Fruit fly (Drosophila melanogaster) whole organism, wandering third instar larva: ENCODE measurements around the gene CG31913.

Experiments used
- CG32264 ChIP-seq: fragments of 200-800 bp; sonication (Bioruptor generic); optimal IDR thresholded peaks from 2 replicates; lab custom pipeline; 2016; ENCODE audit warnings: missing biosample characterization, missing genetic modification characterization
- CG9705 ChIP-seq: fragments of 200-800 bp; sonication (Bioruptor generic); optimal IDR thresholded peaks from 2 replicates; lab custom pipeline; 2018; ENCODE audit warnings: missing biosample characterization, mild to moderate bottlenecking, missing genetic modification characterization
- HLH106 ChIP-seq: fragments of 200-800 bp; optimal IDR thresholded peaks from 3 replicates; lab custom pipeline; 2019; ENCODE audit warnings: missing biosample characterization, mild to moderate bottlenecking, missing genetic modification characterization, moderate library complexity
- Hr78 ChIP-seq: fragments of >200 bp; optimal IDR thresholded peaks from 2 replicates; lab custom pipeline; 2017; ENCODE audit warnings: missing biosample characterization, missing genetic modification characterization
- fru ChIP-seq: fragments of 200-800 bp; sonication (Bioruptor generic); optimal IDR thresholded peaks from 3 replicates; lab custom pipeline; 2016; ENCODE audit warnings: missing biosample characterization, mild to moderate bottlenecking, missing genetic modification characterization
- h ChIP-seq: fragments of 200-800 bp; sonication (Bioruptor generic); optimal IDR thresholded peaks from 3 replicates; lab custom pipeline; 2016; ENCODE audit warnings: missing biosample characterization, mild to moderate bottlenecking, missing genetic modification characterization
- jim ChIP-seq: fragments of 175-275, 200-325 bp; sonication (Bioruptor generic); optimal IDR thresholded peaks from 2 replicates; lab custom pipeline; 2016; ENCODE audit warnings: missing biosample characterization, mild to moderate bottlenecking, missing genetic modification characterization
- lola ChIP-seq: fragments of >200 bp; optimal IDR thresholded peaks from 2 replicates; lab custom pipeline; 2017; ENCODE audit warnings: missing biosample characterization, missing genetic modification characterization
- psq ChIP-seq: fragments of 200-800 bp; sonication (Bioruptor generic); optimal IDR thresholded peaks from 3 replicates; lab custom pipeline; 2017; ENCODE audit warnings: missing biosample characterization, mild to moderate bottlenecking, missing genetic modification characterization, moderate library complexity

- TF ChIP-seq lola (GFP tag; lab: Kevin White, UChicago) = no peak
- no peak for TF ChIP-seq CG9705 (GFP tag; lab: Kevin White, UChicago)
- no peak for TF ChIP-seq h
- TF ChIP-seq CG32264 (GFP tag; lab: Kevin White, UChicago) = no peak
- TF ChIP-seq HLH106 (tag; lab: Kevin White, UChicago) = no peak
- TF ChIP-seq Hr78 = no peak
- TF ChIP-seq psq (GFP tag; lab: Kevin White, UChicago) = no peak
- no peak for TF ChIP-seq jim (GFP tag; lab: Kevin White, UChicago)
- TF ChIP-seq fru (GFP tag; lab: Kevin White, UChicago) = no peak
These were observed 5.4 kb downstream of the CG31913 start for dm6 chr2L:5789268-5789667.
